Worm (Caenorhabditis elegans) whole organism, dauer: ENCODE results near the gene F13A2.5.

Source experiments
- unc-62 ChIP-seq: sonication (generic microtip); optimal IDR thresholded peaks from 2 replicates; lab custom pipeline; 2017; ENCODE audit warnings: missing biosample characterization, missing genetic modification reagents, missing genetic modification characterization

The F13A2.5 gene

DNA sequence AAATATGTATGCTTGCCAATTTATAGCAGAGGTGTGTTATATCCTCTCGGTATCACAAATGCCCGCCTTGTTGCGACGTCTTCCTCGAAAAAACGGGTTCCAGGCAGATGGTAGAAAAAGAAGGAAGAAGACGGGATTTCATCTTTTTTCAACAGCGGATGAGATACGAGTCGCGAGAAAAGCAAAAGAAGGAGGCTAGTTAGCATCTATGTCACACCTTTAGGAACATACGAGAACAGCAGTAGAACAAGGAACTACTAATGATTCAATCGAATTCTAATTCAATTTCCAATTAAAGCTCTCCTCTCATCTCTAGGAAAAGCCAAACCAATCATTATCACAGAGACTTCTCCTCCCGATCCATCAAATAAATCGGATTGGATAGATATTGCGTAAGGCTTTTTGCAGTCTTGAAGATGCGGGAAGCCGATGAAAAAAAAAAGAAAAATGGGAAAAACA is 12.9 kb upstream of the F13A2.5 start, which contains the start of gene grl-5:
TSS of gene grl-5 (minus strand) at position 51 of the 459 bp plus-strand sequence.
- TF ChIP-seq unc-62 (GFP tag; lab: Kevin White, UChicago), result no peak

DNA sequence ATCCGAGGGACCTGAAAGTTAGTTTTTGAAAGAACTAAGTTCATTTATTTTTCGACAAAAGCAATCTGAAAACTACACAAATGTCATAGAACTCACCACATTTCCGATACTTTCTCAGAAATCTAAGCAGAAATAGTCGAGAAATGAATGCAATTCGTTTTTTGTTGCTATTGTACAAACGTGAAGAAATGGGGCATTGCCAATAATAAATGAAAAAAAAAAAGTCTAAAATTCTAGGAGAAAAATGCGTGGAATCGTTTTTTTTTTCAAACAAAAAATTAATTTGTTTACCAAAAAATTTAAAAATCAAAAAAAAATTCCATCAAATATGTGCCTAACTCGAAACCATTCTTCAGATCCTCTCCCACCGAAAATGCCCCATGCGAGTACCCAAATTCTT is 9.9 kb upstream of the F13A2.5 start, which contains the start of gene Y47D7A.17:
TSS of gene Y47D7A.17 (minus strand) at position 101 of the 400 bp plus-strand sequence.
- TF ChIP-seq unc-62 (GFP tag; lab: Kevin White, UChicago), result no peak

DNA sequence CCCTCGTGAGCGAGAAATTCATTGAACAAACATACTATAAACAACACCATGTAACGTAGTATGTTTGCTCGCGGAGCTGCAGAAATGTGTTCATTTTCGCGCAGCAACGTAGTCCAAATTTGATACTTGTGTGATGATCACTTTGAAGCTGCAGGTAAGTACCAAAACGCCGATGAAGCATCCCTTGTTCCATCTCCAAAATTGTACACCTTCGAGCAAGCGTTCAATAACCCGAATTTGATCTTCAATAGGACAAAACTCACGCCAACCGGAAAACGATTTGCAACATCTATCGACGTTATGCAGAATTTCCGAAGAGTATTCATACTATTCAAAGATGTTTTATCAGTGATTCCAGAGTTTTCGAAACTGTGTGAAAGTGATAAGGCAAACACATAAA is 8.9 kb upstream of the F13A2.5 start, which contains the start of gene Y47D7A.3:
TSS of gene Y47D7A.3 (plus strand) at position 301 of the 400 bp plus-strand sequence.
- no peak for TF ChIP-seq unc-62 (GFP tag; lab: Kevin White, UChicago)

DNA sequence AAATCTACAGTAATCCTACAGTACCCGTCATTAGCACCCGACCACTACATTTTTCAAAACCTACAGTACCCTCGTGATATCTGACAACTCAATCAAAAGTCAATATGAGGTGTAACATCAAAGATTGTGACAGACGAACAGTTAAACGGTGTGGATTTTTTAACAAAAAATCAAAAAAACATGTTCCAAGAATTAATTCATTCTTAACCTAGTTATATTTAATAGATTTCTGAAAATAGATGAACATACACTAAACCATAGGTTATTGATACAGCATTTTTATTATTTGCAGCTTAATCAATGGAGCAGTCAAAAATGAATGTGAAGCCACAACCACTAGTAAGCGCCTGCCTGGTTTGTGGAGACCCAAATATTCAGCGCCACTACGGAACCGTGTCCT is 5.8 kb upstream of the F13A2.5 start, which contains the start of gene nhr-118:
TSS of gene nhr-118 (plus strand) at position 301 of the 400 bp plus-strand sequence.
- no peak for TF ChIP-seq unc-62 (GFP tag; lab: Kevin White, UChicago)

DNA sequence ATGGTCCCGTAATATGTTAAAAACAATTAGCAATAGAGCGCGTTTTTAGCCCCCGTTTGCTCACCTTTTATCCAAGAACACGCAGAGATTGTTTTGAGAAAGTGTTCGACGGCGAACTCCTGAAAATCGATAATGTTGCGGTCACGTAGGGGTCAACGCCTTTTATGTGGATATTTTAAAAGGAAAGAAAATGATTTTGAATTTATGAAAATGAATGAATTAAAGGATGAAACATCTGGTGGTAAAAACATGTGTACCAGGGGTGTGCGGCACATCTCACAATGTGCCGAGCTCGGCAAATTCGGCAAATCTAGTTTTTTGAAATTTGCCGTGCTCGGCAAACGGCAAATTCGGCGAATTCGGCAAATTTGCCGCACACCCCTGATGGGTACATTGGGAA is 1.6 kb downstream of the F13A2.5 start, which contains the start of gene F13A2.4:
TSS of gene F13A2.4 (minus strand) at position 101 of the 400 bp plus-strand sequence.
- TF ChIP-seq unc-62 (GFP tag; lab: Kevin White, UChicago), result no peak

DNA sequence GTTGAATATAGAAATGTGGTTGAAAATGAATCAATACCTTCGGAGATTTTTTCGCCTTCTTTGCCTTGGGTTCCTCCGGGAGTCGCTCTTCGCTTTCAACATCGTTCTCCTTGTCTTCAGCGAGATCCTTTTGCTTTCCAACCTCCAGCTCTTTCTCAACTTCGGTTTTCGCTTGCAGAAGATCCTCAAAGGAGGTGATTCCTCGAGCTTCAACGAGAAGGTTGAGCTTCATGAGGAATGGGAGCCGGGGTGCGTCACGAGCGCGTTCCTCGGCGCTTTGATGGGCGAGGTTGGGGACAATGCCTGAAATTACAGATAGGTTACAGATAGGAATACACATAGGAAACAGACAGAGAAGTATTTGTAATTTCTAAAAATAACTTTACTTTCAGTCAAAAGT is 2.9 kb downstream of the F13A2.5 start:
- TF ChIP-seq unc-62 (GFP tag; lab: Kevin White, UChicago), result no peak

DNA sequence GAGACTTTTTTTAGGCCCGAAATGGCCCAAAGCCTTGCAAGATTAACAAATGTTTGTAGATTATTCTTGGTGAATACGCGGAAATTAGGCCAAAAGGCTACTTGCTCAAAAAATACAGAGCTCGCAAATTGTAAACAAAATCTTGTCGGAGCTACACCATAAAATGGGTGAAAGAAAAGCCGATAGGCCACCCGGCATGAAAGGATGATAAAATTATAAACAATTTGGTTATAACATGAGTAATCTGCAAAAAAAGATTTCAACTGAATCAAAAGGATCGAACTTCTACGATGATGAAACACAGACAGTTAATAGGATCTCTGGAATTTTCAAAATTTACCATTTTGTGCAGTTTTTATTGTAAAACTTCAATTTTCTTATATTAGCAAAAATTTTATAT is 3.6 kb downstream of the F13A2.5 start:
- no peak for TF ChIP-seq unc-62 (GFP tag; lab: Kevin White, UChicago)

DNA sequence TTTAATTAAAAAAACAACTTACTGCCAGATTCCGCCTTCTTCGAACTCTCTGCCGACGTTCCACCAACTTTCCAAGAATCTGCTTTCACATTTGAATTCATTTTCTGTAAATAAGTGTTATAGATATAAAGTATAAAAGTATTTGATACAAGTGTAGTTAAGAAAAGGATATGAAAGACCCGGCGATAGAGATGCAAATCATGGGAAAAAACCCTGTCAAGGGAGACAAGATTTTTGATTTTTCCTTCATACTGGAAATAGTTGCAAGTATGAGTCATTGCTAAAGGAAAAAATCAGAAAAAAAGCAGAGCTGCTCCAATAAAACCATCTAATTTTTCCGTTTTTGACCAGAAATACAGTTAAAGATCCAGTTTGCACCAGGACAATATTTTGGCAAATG is 5.5 kb downstream of the F13A2.5 start, which contains the start of gene F13A2.3:
TSS of gene F13A2.3 (minus strand) at position 101 of the 400 bp plus-strand sequence.
- no peak for TF ChIP-seq unc-62 (GFP tag; lab: Kevin White, UChicago)

DNA sequence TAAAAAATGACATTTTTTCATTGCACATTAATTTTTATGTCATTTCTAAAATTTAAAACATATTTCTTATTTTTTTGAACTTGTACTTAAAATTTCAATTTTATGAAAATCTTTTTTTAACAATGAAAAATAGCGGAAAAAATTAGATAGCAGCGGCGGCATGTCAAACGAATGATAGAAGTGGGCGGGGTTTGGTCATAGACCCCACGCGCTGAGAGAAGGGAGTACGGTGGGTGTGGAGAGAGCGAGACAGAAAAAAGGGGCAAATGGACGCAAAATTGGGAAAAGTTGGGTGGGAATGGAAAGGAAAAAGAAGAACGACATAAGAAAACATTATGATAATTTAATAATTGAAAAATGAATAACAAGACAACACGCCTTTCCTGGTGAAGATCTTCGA is 13.8 kb downstream of the F13A2.5 start:
- TF ChIP-seq unc-62 (GFP tag; lab: Kevin White, UChicago), result no peak

DNA sequence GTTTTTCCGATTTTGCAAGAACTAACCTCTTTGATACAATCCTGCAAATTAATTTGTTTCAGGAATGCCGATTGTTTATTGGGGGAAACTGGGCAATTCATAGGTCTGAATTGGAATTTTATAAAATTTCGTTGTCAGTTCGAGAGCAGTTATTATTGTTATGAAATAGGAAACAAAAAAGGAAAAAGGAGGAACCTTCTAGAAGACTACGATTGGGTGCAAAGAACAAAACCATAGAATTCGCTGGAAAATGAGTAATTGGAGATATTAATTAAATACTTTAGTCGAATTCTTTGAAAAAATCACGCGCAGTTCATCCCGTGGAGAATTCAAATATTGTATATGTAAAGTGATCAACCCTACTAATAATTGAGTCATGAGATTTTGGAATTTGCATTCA is 14.4 kb downstream of the F13A2.5 start, which contains the start of gene F13A2.9:
TSS of gene F13A2.9 (minus strand) at position 101 of the 400 bp plus-strand sequence.
- TF ChIP-seq unc-62 (GFP tag; lab: Kevin White, UChicago), result no peak

DNA sequence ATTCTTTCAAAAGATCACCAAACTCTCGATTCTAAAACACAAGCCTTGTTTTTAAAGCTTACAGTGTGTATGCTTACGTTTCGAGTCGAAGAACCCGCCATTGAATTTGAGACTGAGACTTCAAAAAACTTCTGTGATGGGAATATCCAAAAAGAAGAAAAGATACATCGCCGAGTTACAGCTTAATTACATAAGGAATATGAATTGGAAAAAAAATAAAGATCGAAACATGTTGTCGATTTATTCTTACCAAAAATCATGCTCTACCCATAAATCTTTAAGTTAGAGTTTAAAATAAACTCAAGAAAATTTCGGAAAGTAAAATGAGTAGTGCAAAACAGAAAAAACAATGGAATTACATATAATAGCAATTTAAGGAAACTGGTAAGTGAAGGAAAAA is 15.6 kb downstream of the F13A2.5 start, which contains the start of gene F13A2.10:
TSS of gene F13A2.10 (minus strand) at position 101 of the 400 bp plus-strand sequence.
- TF ChIP-seq unc-62 (GFP tag; lab: Kevin White, UChicago), result no peak

DNA sequence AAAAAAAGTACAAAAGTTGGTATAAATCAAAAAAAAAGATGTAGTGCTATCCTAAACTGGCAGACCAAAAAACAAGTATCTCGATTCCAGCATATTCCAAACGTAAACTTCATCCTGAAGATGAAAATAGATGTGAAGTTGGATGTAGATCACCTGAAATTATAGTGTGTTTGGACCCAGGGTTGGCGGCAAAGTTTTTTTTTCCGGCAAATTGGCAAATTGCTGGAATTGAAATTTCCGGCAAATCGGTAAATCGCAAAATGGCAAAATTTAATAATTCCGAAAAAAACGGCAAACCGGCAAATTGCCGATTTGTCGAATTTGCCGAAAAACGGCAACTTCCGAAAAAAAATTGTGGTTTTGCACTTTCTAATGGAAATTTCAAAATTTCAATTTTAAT is 17.3 kb downstream of the F13A2.5 start, which contains the start of gene F13A2.2:
TSS of gene F13A2.2 (minus strand) at position 101 of the 400 bp plus-strand sequence.
- no peak for TF ChIP-seq unc-62 (GFP tag; lab: Kevin White, UChicago)

DNA sequence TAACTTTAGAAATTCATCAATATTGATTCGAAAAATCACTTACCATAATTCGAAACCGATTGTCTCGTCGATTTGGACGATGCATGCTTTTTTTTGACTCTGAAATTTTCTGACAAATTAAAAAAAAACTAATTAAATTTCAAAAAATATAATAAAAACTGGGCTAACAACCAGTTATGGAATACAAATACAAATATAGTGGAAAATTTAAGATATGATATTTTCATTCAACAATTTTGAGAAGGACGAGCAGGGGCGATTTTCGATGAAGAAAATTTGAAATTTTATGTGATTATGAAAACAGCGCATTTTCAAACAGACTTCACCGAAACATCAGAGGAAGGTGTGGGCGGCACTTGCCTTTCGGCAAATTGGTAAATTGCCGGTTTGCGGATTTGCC is 19.5 kb downstream of the F13A2.5 start, which contains the start of gene F13A2.1:
TSS of gene F13A2.1 (minus strand) at position 101 of the 400 bp plus-strand sequence.
- TF ChIP-seq unc-62 (GFP tag; lab: Kevin White, UChicago), result no peak

DNA sequence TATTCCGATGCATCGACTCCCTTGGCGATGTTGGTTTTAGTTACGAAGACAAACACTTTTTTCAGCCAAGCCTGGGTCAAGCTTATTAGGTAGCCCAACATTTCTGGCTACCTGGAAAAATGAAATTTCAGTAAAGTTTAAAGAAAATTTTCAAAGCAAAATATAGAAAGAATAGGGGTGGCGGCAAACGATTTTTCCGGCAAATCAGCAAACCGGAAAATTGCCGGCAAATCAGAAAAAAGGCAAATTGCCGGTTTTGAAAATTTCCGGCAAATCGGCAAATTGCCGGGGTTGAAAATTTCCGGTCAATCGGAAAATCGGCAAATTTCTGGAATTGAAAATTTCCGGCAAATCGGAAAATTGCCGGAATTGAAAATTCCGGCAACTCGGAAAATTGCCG is 24.1 kb downstream of the F13A2.5 start, which contains the start of gene F32D1.8:
TSS of gene F32D1.8 (minus strand) at position 101 of the 400 bp plus-strand sequence.
- no peak for TF ChIP-seq unc-62 (GFP tag; lab: Kevin White, UChicago)

DNA sequence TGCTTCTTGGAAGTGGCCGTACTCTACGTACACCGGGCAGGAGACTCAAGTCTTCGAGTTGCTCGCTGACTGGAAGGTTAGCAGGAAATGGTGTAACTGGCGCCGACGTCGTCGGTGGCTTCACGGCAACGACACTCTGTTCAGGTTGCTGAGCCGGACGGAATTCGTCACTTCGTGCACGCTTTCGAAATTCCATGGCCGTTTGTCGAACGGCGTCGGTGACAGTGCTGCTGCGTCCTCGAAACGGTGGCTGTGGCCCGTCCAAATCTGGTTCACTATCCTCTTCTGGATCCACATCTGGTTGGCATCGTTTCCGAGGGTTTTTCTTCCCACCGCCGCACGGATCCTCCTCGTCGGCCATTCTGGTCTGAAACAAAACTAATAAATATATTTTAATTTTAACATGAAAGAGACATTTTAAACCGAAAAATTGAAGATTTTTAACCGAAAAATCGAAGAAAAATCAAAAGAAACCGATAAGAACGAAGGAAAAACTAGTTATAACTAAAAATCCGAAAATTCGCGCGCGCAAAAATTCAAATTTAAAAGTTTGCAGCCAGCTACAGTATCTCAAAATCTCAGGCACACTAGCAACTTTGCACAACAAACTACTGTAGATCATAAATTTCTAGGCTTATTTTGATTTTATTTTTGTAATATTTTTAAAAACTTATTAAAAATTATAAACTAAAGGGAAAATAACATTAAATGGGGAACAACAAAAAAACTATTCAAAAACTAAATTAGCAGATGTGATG is 25.8 kb downstream of the F13A2.5 start, which contains the start of gene F32D1.7:
TSS of gene F32D1.7 (minus strand) at position 367 of the 758 bp plus-strand sequence.
- no peak for TF ChIP-seq unc-62 (GFP tag; lab: Kevin White, UChicago)

DNA sequence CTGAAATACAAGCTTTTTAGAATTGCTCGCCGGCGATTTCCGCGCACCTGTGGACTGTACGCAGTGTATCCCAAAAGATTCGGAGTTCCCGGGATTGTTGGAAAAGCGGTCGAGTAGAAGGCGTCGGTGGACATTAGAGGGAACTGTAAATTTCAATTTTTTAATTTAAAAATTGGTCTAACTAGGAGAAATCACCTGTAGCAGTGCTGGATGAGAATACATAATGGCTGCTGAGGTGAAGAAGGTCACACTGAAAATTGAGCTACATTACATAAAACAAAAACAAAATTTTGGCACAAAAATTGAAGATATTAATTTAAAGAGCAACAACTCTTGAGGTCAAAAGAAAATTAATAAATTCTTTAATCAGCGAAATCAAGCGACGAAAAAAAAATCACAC is 27.1 kb downstream of the F13A2.5 start, which contains the start of gene neg-1:
TSS of gene neg-1 (minus strand) at position 250 of the 400 bp plus-strand sequence.
- TF ChIP-seq unc-62 (GFP tag; lab: Kevin White, UChicago), result no peak
